Fruit fly (Drosophila melanogaster): ENCODE results near the gene CG12170.

CG12170 gene

DNA sequence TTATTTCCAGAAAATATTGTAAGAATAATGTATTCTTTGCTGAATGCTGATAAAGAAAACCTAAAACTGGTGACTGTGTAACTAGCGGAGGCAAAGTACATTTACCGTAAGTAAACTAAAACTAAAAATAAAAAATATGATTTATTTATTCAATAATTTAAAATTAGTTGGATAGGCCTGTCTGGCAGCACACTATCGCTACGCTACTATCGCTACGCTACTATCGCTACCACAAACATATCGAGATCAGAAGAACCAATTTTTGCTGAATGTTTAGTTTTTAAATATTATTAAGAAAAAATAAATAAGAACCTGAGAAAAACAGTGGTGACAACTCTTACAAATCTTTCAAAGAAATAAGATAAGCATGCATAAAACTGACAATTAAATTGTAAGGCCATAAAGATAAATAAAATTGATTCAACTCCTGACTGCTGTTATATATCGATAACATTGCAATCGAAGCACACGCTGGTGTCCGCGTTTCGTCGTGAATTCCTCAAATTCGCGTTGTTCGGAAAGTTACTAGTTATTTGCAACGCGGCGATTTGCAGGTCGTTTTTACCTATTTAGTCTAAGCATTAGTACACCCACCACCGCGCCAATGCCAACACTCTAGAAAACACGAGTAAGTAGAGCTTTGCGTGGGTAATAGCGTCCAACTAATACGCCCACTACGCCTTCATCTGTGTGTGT is 23.3 kb downstream of the CG12170 start, which contains the start of gene Wdr33 (continued):
- TF ChIP-seq Dref (GFP tag; IDR thresholded peaks at IDR 0.05) = peak; percentile 64
- TF ChIP-seq unpg (GFP tag; optimal IDR thresholded peaks at IDR 0.05) = peak; percentile 31
- TF ChIP-seq CG6854 (GFP tag; optimal IDR thresholded peaks at IDR 0.05) = no peak
- peak; percentile 36 for TF ChIP-seq CG17385 (GFP tag; optimal IDR thresholded peaks at IDR 0.05)
- no peak for TF ChIP-seq jing (GFP tag; optimal IDR thresholded peaks at IDR 0.05)
- peak; percentile 45 for TF ChIP-seq CG9437 (GFP tag; optimal IDR thresholded peaks at IDR 0.05)
- no peak for TF ChIP-seq CG32767 (GFP tag; IDR thresholded peaks at IDR 0.05)
- TF ChIP-seq Asciz (GFP tag; optimal IDR thresholded peaks at IDR 0.05) = no peak
- no peak for TF ChIP-seq Vsx1 (GFP tag; optimal IDR thresholded peaks at IDR 0.05)
- no peak for TF ChIP-seq org-1 (GFP tag; optimal IDR thresholded peaks at IDR 0.05)
- 0 out of 3 replicates have a peak, but pooled peaks have one; percentile 25 for TF ChIP-seq sr (GFP tag; IDR thresholded peaks at IDR 0.05)
- TF ChIP-seq CG10462 (GFP tag; optimal IDR thresholded peaks at IDR 0.05) = peak; percentile 45
- no peak for TF ChIP-seq gcm2 (GFP tag; optimal IDR thresholded peaks at IDR 0.05)
- peak; percentile 5 for TF ChIP-seq Myb (GFP tag; optimal IDR thresholded peaks at IDR 0.05)
- peak; percentile 84 for TF ChIP-seq hb (GFP tag; IDR thresholded peaks at IDR 0.05; ENCODE audit: partially characterized antibody)
- no peak for TF ChIP-seq Hsf (GFP tag; optimal IDR thresholded peaks at IDR 0.05)
- TF ChIP-seq ranshi (GFP tag; IDR thresholded peaks at IDR 0.05) = peak; percentile 20; the same call in 1 of the 2 replicates
- TF ChIP-seq ato (GFP tag; IDR thresholded peaks at IDR 0.05; ENCODE audit: partially characterized antibody) = peak; percentile 68
- TF ChIP-seq Six4 (GFP tag; optimal IDR thresholded peaks at IDR 0.05) = no peak
- no peak for TF ChIP-seq CG4854 (GFP tag; optimal IDR thresholded peaks at IDR 0.05)
- TF ChIP-seq p53 (GFP tag; optimal IDR thresholded peaks at IDR 0.05) = no peak
- TF ChIP-seq Dp (GFP tag; optimal IDR thresholded peaks at IDR 0.05) = no peak
- no peak for TF ChIP-seq pita (GFP tag; optimal IDR thresholded peaks at IDR 0.05)
- no peak for TF ChIP-seq croc (GFP tag; conservative IDR thresholded peaks at IDR 0.05)
- peak; percentile 21 for TF ChIP-seq CG31388 (GFP tag; optimal IDR thresholded peaks at IDR 0.05)
- TF ChIP-seq Usf (GFP tag; optimal IDR thresholded peaks at IDR 0.05) = peak; percentile 21
- no peak for TF ChIP-seq CG43689 (GFP tag; IDR thresholded peaks at IDR 0.05)
- TF ChIP-seq CG12659 (GFP tag; optimal IDR thresholded peaks at IDR 0.05) = peak; percentile 43
- TF ChIP-seq E2f1 (GFP tag; IDR thresholded peaks at IDR 0.05) = peak; percentile 13; the same call in 1 of the 2 replicates
- TF ChIP-seq Hr39 (optimal IDR thresholded peaks at IDR 0.05) = no peak
- no peak for TF ChIP-seq CG14014 (GFP tag; IDR thresholded peaks at IDR 0.05)
- no peak for TF ChIP-seq CG5180 (GFP tag; optimal IDR thresholded peaks at IDR 0.05)
- TF ChIP-seq ken (GFP tag; IDR thresholded peaks at IDR 0.05) = 0 out of 3 replicates have a peak, but pooled peaks have one; percentile 23
- no peak for TF ChIP-seq zfh1 (GFP tag; IDR thresholded peaks at IDR 0.05)
- TF ChIP-seq CG31365 (tag; optimal IDR thresholded peaks at IDR 0.05) = no peak
- no peak for TF ChIP-seq CkIIα-i1 (GFP tag; IDR thresholded peaks at IDR 0.05)
- TF ChIP-seq ham (GFP tag; IDR thresholded peaks at IDR 0.05) = no peak
- no peak for TF ChIP-seq kni (GFP tag; optimal IDR thresholded peaks at IDR 0.05)
- TF ChIP-seq CG13123 (GFP tag; optimal IDR thresholded peaks at IDR 0.05) = no peak
- no peak for TF ChIP-seq yki (optimal IDR thresholded peaks at IDR 0.05)
- TF ChIP-seq Hr51 (GFP tag; optimal IDR thresholded peaks at IDR 0.05) = no peak
- peak; percentile 1 for TF ChIP-seq her (GFP tag; optimal IDR thresholded peaks at IDR 0.05)
- peak; percentile 27 for TF ChIP-seq BtbVII (GFP tag; optimal IDR thresholded peaks at IDR 0.05)
- TF ChIP-seq CG8281 (tag; optimal IDR thresholded peaks at IDR 0.05) = no peak
- TF ChIP-seq Sin3A (optimal IDR thresholded peaks at IDR 0.05) = peak; percentile 60
- TF ChIP-seq HLH3B (GFP tag; IDR thresholded peaks at IDR 0.05) = peak; percentile 30; the same call in 1 of the 2 replicates
- peak; percentile 33 for TF ChIP-seq pzg (GFP tag; optimal IDR thresholded peaks at IDR 0.05)
- peak; percentile 25; the same call in 1 of the 2 replicates for TF ChIP-seq Ptx1 (GFP tag; IDR thresholded peaks at IDR 0.05)
- TF ChIP-seq CG16863 (GFP tag; optimal IDR thresholded peaks at IDR 0.05) = no peak
- peak; percentile 37 for TF ChIP-seq CG1602 (GFP tag; optimal IDR thresholded peaks at IDR 0.05)
- peak; percentile 6 for TF ChIP-seq dm (GFP tag; optimal IDR thresholded peaks at IDR 0.05)
